Worm (Caenorhabditis elegans): Measurements from ENCODE around the gene fbxl-3.

The fbxl-3 gene

DNA sequence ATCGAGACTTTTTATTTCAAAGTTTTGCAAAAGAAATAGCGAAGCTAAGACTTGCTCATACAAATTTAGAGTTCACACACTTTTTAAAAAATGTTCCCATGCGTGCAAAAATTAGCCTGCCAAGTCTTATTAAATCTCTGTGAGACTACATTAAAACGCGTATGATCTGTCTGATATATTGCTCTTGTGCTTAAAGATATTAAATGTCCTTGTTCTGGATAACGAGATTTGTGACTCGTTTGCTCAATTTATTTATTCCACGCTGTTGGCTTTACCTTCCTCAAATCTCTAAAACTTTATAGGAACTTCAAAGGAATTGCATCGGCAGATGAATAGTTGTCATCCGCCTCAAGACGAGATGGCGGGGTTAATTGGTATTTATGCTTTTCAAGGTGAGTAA, 43.3 kb downstream of the fbxl-3 start, which contains the start of gene srg-69:
Gene srg-69 (plus strand): TSS at position 301 of the 400 bp plus-strand sequence.
- TF ChIP-seq flt-1 (GFP tag; IDR thresholded peaks at IDR 0.05) (no peak), klf-2 (GFP tag; conservative IDR thresholded peaks at IDR 0.05) (no peak), T22C8.4 (GFP tag; IDR thresholded peaks at IDR 0.05) (no peak), cog-1 (tag; optimal IDR thresholded peaks at IDR 0.05) (no peak), tab-1 (GFP tag; IDR thresholded peaks at IDR 0.05) (no peak), ztf-29 (GFP tag; IDR thresholded peaks at IDR 0.05) (no peak), ztf-23 (GFP tag; IDR thresholded peaks at IDR 0.05) (no peak), med-1 (GFP tag; optimal IDR thresholded peaks at IDR 0.05; ENCODE audit: insufficient read depth) (no peak), ref-1 (GFP tag; conservative IDR thresholded peaks at IDR 0.05) (no peak)

DNA sequence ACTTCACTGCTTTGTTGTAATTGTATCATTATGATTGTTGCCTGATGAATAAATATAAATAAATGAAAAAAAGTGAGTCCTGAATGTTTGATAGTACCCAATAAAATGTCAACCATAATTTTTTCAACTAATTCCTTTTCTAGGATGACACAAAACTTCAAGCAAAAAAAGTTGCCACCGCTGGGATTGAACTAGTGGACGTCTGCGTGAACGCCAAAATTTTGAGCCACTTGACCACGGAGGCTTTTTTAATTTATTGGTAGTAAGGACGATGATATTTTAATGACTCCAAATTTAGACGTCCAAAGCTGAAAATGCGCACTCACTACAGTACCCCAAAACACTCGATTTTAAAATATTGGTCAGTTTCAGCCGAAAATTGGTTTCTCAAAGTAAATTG, 45.1 kb downstream of the fbxl-3 start:
- TF ChIP-seq klf-2 (GFP tag; conservative IDR thresholded peaks at IDR 0.05): no peak
- no peak for TF ChIP-seq ztf-23 (GFP tag; IDR thresholded peaks at IDR 0.05)
- no peak for TF ChIP-seq ref-1 (GFP tag; conservative IDR thresholded peaks at IDR 0.05)
- TF ChIP-seq T22C8.4 (GFP tag; IDR thresholded peaks at IDR 0.05): no peak
- TF ChIP-seq tab-1 (GFP tag; IDR thresholded peaks at IDR 0.05): no peak
- TF ChIP-seq flt-1 (GFP tag; IDR thresholded peaks at IDR 0.05): no peak
- TF ChIP-seq cog-1 (tag; optimal IDR thresholded peaks at IDR 0.05): no peak
- TF ChIP-seq ztf-29 (GFP tag; IDR thresholded peaks at IDR 0.05): no peak
- TF ChIP-seq med-1 (GFP tag; optimal IDR thresholded peaks at IDR 0.05; ENCODE audit: insufficient read depth): no peak

DNA sequence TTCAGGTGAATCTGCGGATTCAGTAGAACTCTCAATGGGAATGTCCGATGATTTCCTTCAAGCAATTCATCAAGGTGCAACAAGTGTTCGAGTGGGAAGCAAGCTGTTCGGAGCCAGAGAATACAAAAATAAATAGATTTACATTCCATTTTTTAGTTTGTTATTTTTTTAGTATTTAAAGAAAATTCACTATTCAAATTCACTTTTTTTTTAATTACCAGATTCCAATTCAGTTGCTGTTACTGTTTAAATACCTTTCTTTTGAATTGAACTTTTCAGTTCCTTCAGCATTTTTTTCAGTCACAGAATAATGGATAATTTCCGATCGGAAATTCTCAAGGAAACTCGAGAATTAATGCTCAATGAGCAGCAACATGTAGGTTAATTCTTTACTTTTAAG, 46.9 kb downstream of the fbxl-3 start, which contains the start of gene F09E5.7:
Gene F09E5.7 (plus strand): TSS at position 301 of the 400 bp plus-strand sequence.
- TF ChIP-seq flt-1 (GFP tag; IDR thresholded peaks at IDR 0.05) (no peak), tab-1 (GFP tag; IDR thresholded peaks at IDR 0.05) (no peak), med-1 (GFP tag; optimal IDR thresholded peaks at IDR 0.05; ENCODE audit: insufficient read depth) (no peak), ztf-29 (GFP tag; IDR thresholded peaks at IDR 0.05) (no peak), klf-2 (GFP tag; conservative IDR thresholded peaks at IDR 0.05) (no peak), cog-1 (tag; optimal IDR thresholded peaks at IDR 0.05) (no peak), T22C8.4 (GFP tag; IDR thresholded peaks at IDR 0.05) (no peak)

DNA sequence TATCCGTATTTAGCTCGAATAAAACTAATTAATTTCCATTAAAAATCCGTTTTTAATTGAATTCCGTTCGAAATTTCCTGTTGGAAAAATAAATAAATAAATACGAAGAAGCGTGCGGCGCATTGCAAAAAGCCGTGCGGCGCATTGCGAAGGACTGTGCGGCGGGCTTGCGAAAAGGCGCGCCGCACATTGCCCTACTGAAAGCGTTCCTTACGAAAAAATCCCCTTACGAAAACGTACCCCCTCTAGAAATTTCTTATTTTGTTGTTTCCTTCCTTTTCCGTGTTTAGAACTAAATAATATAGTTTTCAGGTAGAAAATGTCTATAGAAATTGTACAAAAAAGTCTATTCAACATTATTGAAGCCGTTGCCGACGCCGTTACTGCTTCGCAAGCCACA, 48.3 kb downstream of the fbxl-3 start, which contains the start of gene F09E5.8:
Gene F09E5.8 (plus strand): TSS at position 313 of the 400 bp plus-strand sequence.
- TF ChIP-seq ztf-23 (GFP tag; IDR thresholded peaks at IDR 0.05) (peak; percentile 84), klf-2 (GFP tag; conservative IDR thresholded peaks at IDR 0.05) (0 out of 2 replicates have a peak, but pooled peaks have one; percentile 55), tab-1 (GFP tag; IDR thresholded peaks at IDR 0.05) (0 out of 2 replicates have a peak, but pooled peaks have one; percentile 45), flt-1 (GFP tag; IDR thresholded peaks at IDR 0.05) (peak; percentile 81; the same call in 1 of the 2 replicates)

DNA sequence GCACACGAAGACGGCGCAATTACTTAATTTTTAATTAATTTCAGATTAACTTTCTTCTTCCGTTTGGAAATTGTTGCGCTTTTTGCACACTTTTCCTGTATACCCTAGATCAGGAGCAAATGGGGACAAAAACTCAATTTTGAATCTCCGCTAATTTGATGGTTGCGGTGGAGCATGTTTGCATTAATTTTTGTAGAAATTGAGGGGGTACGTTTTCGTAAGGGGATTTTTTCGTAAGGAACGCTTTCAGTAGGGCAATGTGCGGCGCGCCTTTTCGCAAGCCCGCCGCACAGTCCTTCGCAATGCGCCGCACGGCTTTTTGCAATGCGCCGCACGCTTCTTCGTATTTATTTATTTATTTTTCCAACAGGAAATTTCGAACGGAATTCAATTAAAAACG, 52.4 kb downstream of the fbxl-3 start:
- TF ChIP-seq ztf-29 (GFP tag; IDR thresholded peaks at IDR 0.05) (peak; percentile 75), ztf-23 (GFP tag; IDR thresholded peaks at IDR 0.05) (peak; percentile 92), flt-1 (GFP tag; IDR thresholded peaks at IDR 0.05) (peak; percentile 87), tab-1 (GFP tag; IDR thresholded peaks at IDR 0.05) (peak; percentile 81), klf-2 (GFP tag; conservative IDR thresholded peaks at IDR 0.05) (peak; percentile 81)

Measured in whole organism, midembryonic.